Worm (Caenorhabditis elegans): ENCODE results near the gene madd-3.

The madd-3 gene

ce11 chrX:14243345-14243961 is 53.0 kb downstream of the madd-3 start, which contains the start of gene K04C1.3:
Gene K04C1.3 (minus strand): TSS chrX:14243395.
- TF ChIP-seq unc-62 (GFP tag; optimal IDR thresholded peaks at IDR 0.05), result no peak

ce11 chrX:14241531-14241930 is 54.9 kb downstream of the madd-3 start:
- TF ChIP-seq unc-62 (GFP tag; optimal IDR thresholded peaks at IDR 0.05), result no peak

ce11 chrX:14240205-14240604 is 56.3 kb downstream of the madd-3 start:
- TF ChIP-seq unc-62 (GFP tag; optimal IDR thresholded peaks at IDR 0.05), result no peak

- no peak for TF ChIP-seq unc-62 (GFP tag; optimal IDR thresholded peaks at IDR 0.05)
These were observed 58.1 kb downstream of the madd-3 start, which contains the start of gene K04C1.2 for ce11 chrX:14238291-14238758. Gene K04C1.2 (plus strand): TSS chrX:14238708.

- no peak for TF ChIP-seq unc-62 (GFP tag; optimal IDR thresholded peaks at IDR 0.05)
These were observed 60.2 kb downstream of the madd-3 start for ce11 chrX:14236121-14236824.

ce11 chrX:14234932-14235331 is 61.5 kb downstream of the madd-3 start, which contains the start of gene srg-37:
Gene srg-37 (minus strand): TSS chrX:14235032.
- TF ChIP-seq unc-62 (GFP tag; optimal IDR thresholded peaks at IDR 0.05), result no peak

All from whole organism, dauer.